Worm (Caenorhabditis elegans) whole organism, L4/young adult: ENCODE data around the gene mrpl-50.
A peak's percentile ranks its signal among the peaks of the same experiment; 100 is the strongest.

Source experiments
- W03F9.2 ChIP-seq: fragments of 150-350 bp; optimal IDR thresholded peaks from 2 replicates; lab custom pipeline; 2014; ENCODE audit warnings: missing biosample characterization, missing genetic modification characterization
- dao-5 ChIP-seq: sonication (generic microtip); optimal IDR thresholded peaks from 2 replicates; lab custom pipeline; 2016; ENCODE audit warnings: missing genotype, missing genetic modification characterization, moderate library complexity, missing compliant biosample characterization
- him-1 ChIP-seq: sonication (generic microtip); optimal IDR thresholded peaks from 2 replicates; lab custom pipeline; 2016; ENCODE audit warnings: missing genotype, missing genetic modification reagents, missing genetic modification characterization, missing compliant biosample characterization

mrpl-50 gene

DNA sequence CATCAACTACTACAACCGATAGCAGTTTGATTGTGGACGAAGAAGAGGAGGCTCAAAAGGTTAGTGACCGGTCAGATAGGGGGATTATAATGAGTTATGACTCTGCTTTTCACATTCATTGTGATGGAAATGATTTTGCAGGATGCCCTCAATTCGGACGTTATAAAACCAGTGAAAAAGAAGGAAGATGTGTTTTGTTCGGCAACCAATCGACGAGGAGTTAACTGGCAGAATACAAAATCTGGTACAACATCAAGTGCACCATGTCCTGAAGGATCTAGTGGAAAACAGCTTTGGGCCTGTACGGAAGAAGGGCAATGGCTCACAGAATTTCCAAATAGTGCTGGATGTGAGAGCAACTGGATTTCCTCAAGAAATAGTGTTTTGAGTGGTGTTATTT lies 25.8 kb upstream of the mrpl-50 start:
- TF ChIP-seq him-1 (tag; lab: Kevin White, UChicago) (no peak), dao-5 (no peak), W03F9.2 (tag; lab: Kevin White, UChicago) (no peak)

DNA sequence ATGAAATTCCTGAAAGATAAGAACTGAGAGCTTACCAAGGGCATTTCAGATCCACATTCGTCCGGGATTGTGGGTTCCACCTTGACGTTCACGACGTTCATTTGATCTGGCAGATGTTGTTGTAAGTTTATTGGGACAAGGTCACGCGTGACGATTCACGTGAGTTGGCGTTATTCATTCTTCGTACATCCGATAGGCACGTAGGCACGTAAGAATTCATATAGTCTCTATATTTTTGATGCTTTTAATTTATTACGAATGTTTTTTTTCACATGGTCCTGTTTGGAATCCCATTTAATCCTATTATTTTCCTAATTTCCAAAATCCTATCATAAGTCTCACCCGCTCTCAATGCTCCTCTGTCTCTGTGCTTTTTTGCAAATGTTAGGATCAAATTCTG lies 17.7 kb upstream of the mrpl-50 start, which contains the start of gene B0457.4:
B0457.4 (minus strand) TSS at position 101 of the 400 bp plus-strand sequence.
- TF ChIP-seq dao-5 (no peak), W03F9.2 (tag; lab: Kevin White, UChicago) (no peak), him-1 (tag; lab: Kevin White, UChicago) (no peak)

- no peak for TF ChIP-seq him-1 (tag; lab: Kevin White, UChicago)
- TF ChIP-seq dao-5, result no peak
Measured at ce11 chrII:8912523-8913017, 17.1 kb upstream of the mrpl-50 start.

DNA sequence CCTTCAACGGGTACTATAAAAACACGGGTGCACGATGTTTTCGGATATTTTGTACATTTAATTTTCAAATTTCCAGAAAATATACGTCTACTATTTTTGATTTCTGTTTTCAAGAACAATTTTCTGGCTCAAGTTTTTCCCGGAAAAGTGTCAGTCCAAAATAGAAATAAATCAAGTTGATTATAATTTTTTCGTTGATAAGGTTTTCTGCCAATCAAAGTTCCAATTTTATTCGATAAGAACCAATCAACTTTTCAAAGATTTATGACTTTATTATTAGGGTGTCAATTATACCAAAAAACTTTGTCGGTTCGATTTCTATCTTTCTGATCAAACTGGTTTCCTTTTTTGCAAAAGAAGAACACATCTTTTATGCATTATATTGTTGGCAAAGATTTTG lies 15.0 kb upstream of the mrpl-50 start:
- no peak for TF ChIP-seq W03F9.2 (tag; lab: Kevin White, UChicago)
- no peak for TF ChIP-seq him-1 (tag; lab: Kevin White, UChicago)
- no peak for TF ChIP-seq dao-5

- TF ChIP-seq him-1 (tag; lab: Kevin White, UChicago) (no peak), W03F9.2 (tag; lab: Kevin White, UChicago) (no peak), dao-5 (no peak)
Measured at ce11 chrII:8916656-8917055, 13.0 kb upstream of the mrpl-50 start.

DNA sequence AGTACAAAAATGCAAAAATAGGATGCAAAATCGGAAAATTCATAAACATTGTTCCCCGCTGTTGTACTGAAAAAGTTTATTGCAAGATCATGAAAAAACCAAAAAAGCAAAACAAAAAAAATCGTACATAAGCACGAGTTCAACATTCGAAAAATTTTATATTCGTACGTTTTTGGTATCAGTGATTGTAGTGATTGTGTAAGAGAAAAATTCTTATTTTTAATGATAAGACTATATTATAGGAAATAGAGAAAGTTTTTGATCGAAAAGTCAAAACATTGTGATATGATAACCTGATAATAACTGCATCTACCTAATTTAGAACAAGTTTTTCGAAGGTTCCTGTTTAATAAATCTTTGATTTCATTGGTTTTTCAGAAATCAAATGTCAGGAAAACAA lies 12.3 kb upstream of the mrpl-50 start:
- TF ChIP-seq W03F9.2 (tag; lab: Kevin White, UChicago), result no peak
- TF ChIP-seq him-1 (tag; lab: Kevin White, UChicago), result no peak
- TF ChIP-seq dao-5, result no peak

- no peak for TF ChIP-seq him-1 (tag; lab: Kevin White, UChicago)
- TF ChIP-seq dao-5, result no peak
- TF ChIP-seq W03F9.2 (tag; lab: Kevin White, UChicago), result no peak
Measured at ce11 chrII:8920315-8920714, 9.3 kb upstream of the mrpl-50 start.

DNA sequence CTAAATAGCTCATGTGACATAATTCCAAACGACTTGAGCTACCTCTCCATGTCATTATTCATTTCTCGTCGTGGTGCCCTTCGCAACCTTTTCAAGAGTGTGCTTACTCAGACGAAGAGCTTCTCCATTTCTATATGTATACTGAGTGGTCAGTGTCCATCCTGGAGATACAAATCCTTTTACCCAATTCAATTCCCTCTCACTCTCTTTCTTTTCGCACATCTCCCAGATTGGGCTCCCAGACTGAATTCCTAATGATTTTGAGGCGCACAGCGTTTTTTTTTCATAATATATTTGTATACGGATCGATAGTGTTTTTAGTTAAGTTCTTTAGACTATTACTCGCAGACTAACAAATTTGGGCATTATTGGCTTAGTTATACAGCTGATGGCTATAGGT lies 8.7 kb upstream of the mrpl-50 start:
- TF ChIP-seq W03F9.2 (tag; lab: Kevin White, UChicago) (no peak), dao-5 (no peak), him-1 (tag; lab: Kevin White, UChicago) (no peak)

ce11 chrII:8921456-8921855 lies 8.2 kb upstream of the mrpl-50 start:
- TF ChIP-seq dao-5 (no peak), him-1 (tag; lab: Kevin White, UChicago) (no peak), W03F9.2 (tag; lab: Kevin White, UChicago) (no peak)

DNA sequence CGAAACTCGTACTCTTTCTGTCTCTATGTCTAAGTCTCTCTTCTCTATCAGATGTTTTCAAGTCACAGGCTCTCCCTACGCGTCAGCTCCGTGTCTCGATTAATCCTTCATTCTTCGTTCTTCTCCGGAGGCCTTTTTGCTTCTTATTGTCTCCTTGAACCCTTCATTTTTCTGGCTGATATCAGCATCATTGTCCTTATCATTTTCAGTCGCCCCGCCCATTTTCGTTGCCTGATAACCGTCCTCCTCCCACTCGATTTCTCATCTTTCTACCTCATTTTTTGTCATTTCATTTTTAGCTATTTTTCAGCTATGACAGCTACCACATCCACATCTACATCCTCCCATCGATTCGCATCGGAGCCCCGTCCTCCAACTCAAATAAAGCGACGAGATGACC lies 7.5 kb upstream of the mrpl-50 start, which contains the start of gene B0457.6:
B0457.6 (plus strand) TSS at position 284 of the 400 bp plus-strand sequence.
- TF ChIP-seq W03F9.2 (tag; lab: Kevin White, UChicago), result no peak
- TF ChIP-seq dao-5, result no peak
- no peak for TF ChIP-seq him-1 (tag; lab: Kevin White, UChicago)

DNA sequence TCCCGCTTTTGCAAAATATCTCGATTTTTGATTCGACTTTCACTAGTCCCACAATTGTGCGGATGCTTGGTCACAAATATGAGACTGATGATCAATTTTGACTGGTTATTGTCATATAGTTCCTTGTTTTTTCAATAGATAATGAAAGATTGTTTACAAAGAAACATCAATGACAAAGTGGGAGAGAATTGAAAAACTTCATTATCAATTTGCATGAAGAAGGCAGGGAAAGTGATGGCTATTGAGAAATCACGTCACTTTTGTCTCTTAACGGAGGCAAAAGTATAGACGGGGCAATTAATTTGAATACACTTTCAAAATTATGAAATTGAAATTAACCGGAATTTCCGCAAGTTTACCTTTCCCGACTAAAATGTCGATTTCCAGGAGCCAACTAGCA lies 6.5 kb upstream of the mrpl-50 start:
- no peak for TF ChIP-seq W03F9.2 (tag; lab: Kevin White, UChicago)

ce11 chrII:8926451-8926850 lies 3.2 kb upstream of the mrpl-50 start, which contains the start of gene B0457.2:
Gene B0457.2, minus strand, starts transcription at chrII:8926551.
- TF ChIP-seq W03F9.2 (tag; lab: Kevin White, UChicago), result no peak
- TF ChIP-seq dao-5, result no peak
- no peak for TF ChIP-seq him-1 (tag; lab: Kevin White, UChicago)

- no peak for TF ChIP-seq him-1 (tag; lab: Kevin White, UChicago)
- TF ChIP-seq W03F9.2 (tag; lab: Kevin White, UChicago), result peak; percentile 66
Measured at ce11 chrII:8927253-8927791, 2.3 kb upstream of the mrpl-50 start, which contains the start of gene cct-2. Gene cct-2, plus strand, starts transcription at chrII:8927741.

DNA sequence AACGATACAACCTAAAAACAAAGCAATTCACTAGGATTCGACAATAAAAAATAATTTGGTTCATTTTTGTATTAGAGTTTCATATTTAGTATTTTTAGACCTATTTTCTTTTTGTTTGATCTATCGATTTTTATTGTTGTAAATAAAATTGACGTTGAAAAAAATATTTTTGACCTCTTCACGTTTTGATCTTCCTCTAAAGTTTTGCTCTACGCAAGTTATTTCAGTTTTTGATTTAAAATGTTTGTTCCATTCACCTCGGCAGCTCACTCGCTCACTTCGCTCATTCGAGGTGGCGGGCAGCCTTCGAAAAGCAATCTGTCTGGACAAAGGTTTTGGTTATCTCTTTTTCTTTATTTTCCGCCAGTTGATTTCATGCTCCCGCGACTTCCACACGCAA lies 1.1 kb downstream of the mrpl-50 start, which contains the start of gene enol-1:
enol-1 (plus strand) TSS at position 235 of the 400 bp plus-strand sequence.
- TF ChIP-seq dao-5, result no peak
- TF ChIP-seq him-1 (tag; lab: Kevin White, UChicago), result no peak
- TF ChIP-seq W03F9.2 (tag; lab: Kevin White, UChicago), result no peak
